Worm (Caenorhabditis elegans) whole organism, young adult: ENCODE measurements around the gene C06H5.8.
"Not testable (repeated sequence)": the region's sequence is repeated elsewhere in the genome, so short reads cannot be mapped to it uniquely, and the experiment has no call there.

Experiments used
- B0336.3 ChIP-seq: fragments of 200-800 bp; sonication (Bioruptor generic); IDR thresholded peaks from 2 replicates; pipeline ENCODE4 v1.3.6; 2022; ENCODE audit warnings: missing genetic modification characterization, missing compliant biosample characterization
- D2030.7 ChIP-seq: fragments of 200-800 bp; sonication (Bioruptor generic); IDR thresholded peaks from 2 replicates; pipeline ENCODE4 v1.3.6; 2022; ENCODE audit warnings: missing genetic modification reagents, missing genetic modification characterization, missing compliant biosample characterization
- F55B11.4 ChIP-seq: sonication (generic microtip); optimal IDR thresholded peaks from 2 replicates; lab custom pipeline; 2016; ENCODE audit warnings: missing compliant biosample characterization, missing genetic modification characterization, borderline replicate concordance; ENCODE audit not compliant: insufficient read depth
- K11D2.4 ChIP-seq: fragments of 200-800 bp; sonication (Bioruptor generic); IDR thresholded peaks from 2 replicates; pipeline ENCODE4 v1.3.6; 2022; ENCODE audit warnings: missing genetic modification reagents, missing genetic modification characterization, missing compliant biosample characterization
- Y53G8AR.9 ChIP-seq: fragments of 200-800 bp; sonication (Bioruptor generic); conservative IDR thresholded peaks from 2 replicates; pipeline ENCODE4 v1.3.6; 2022; ENCODE audit warnings: missing genetic modification reagents, missing genetic modification characterization, missing compliant biosample characterization
- aptf-2 ChIP-seq: fragments of 200-800 bp; sonication (Bioruptor generic); conservative IDR thresholded peaks from 2 replicates; pipeline ENCODE4 v1.3.6; 2022; ENCODE audit warnings: missing genetic modification reagents, missing genetic modification characterization, missing compliant biosample characterization
- attf-5 ChIP-seq: fragments of 200-800 bp; sonication (Bioruptor generic); optimal IDR thresholded peaks from 2 replicates; lab custom pipeline; 2018; ENCODE audit warnings: mild to moderate bottlenecking, missing genetic modification characterization, missing compliant biosample characterization
- attf-6 ChIP-seq: fragments of 200-800 bp; sonication (Bioruptor generic); IDR thresholded peaks from 2 replicates; pipeline ENCODE4 v1.3.6; 2022; ENCODE audit warnings: missing genetic modification reagents, missing genetic modification characterization, missing compliant biosample characterization
- ccch-3 ChIP-seq: fragments of 200-800 bp; sonication (Bioruptor generic); optimal IDR thresholded peaks from 2 replicates; lab custom pipeline; 2018; ENCODE audit warnings: mild to moderate bottlenecking, missing genetic modification characterization, missing compliant biosample characterization
- cebp-1 ChIP-seq, 2 experiments: fragments of 200-800 bp in 1 of 2; sonication (Bioruptor generic) in 1 of 2; sonication (generic microtip) in 1 of 2; IDR thresholded peaks in 1 of 2; optimal IDR thresholded peaks in 1 of 2; 2 replicates each; pipeline versions ENCODE4 v1.3.6 to Lab custom; 2017 to 2022; ENCODE audit warnings: missing compliant biosample characterization in 2 of 2, missing genetic modification characterization in 2 of 2, mild to moderate bottlenecking in 1 of 2, missing genetic modification reagents in 1 of 2, moderate library complexity in 1 of 2
- dox-1 ChIP-seq: fragments of 200-800 bp; sonication (Bioruptor generic); IDR thresholded peaks from 2 replicates; pipeline ENCODE4 v1.3.6; 2022; ENCODE audit warnings: missing genetic modification reagents, missing genetic modification characterization, missing compliant biosample characterization
- efl-1 ChIP-seq: fragments of 150-350 bp; optimal IDR thresholded peaks from 2 replicates; lab custom pipeline; 2014; ENCODE audit warnings: missing biosample characterization, missing genetic modification reagents, missing genetic modification characterization
- ekl-4 ChIP-seq: fragments of 200-800 bp; sonication (Bioruptor generic); IDR thresholded peaks from 2 replicates; pipeline ENCODE4 v1.3.6; 2022; ENCODE audit warnings: missing genetic modification reagents, missing genetic modification characterization, missing compliant biosample characterization
- hmg-1.2 ChIP-seq: fragments of 200-800 bp; sonication (Bioruptor generic); IDR thresholded peaks from 2 replicates; pipeline ENCODE4 v1.3.6; 2022; ENCODE audit warnings: missing genetic modification reagents, missing genetic modification characterization, missing compliant biosample characterization
- hsf-1 ChIP-seq: fragments of 200-800 bp; sonication (Bioruptor generic); IDR thresholded peaks from 2 replicates; pipeline ENCODE4 v1.3.6; 2022; ENCODE audit warnings: missing genetic modification reagents, missing genetic modification characterization, missing compliant biosample characterization
- lin-26 ChIP-seq: fragments of 200-800 bp; sonication (Bioruptor generic); IDR thresholded peaks from 2 replicates; pipeline ENCODE4 v1.3.6; 2022; ENCODE audit warnings: missing genetic modification reagents, missing genetic modification characterization, missing compliant biosample characterization
- lin-35 ChIP-seq, 3 experiments: fragments of 150-350 bp in 2 of 3; sonication (generic microtip) in 1 of 3; optimal IDR thresholded peaks; 2 replicates each; lab custom pipeline; 2014 to 2018; ENCODE audit warnings: missing biosample characterization in 3 of 3, missing genetic modification characterization in 3 of 3, missing genetic modification reagents in 3 of 3
- lin-54 ChIP-seq: fragments of 200-800 bp; sonication (Bioruptor generic); optimal IDR thresholded peaks from 2 replicates; lab custom pipeline; 2018; ENCODE audit warnings: mild to moderate bottlenecking, missing genetic modification characterization, missing compliant biosample characterization
- lsl-1 ChIP-seq: fragments of 200-800 bp; sonication (Bioruptor generic); optimal IDR thresholded peaks from 2 replicates; lab custom pipeline; 2018; ENCODE audit warnings: mild to moderate bottlenecking, missing genetic modification characterization, moderate library complexity, missing compliant biosample characterization
- madf-6 ChIP-seq: fragments of 200-800 bp; sonication (Bioruptor generic); IDR thresholded peaks from 2 replicates; pipeline ENCODE4 v1.3.6; 2022; ENCODE audit warnings: missing genetic modification reagents, missing genetic modification characterization, missing compliant biosample characterization
- mcd-1 ChIP-seq: fragments of 200-800 bp; sonication (Bioruptor generic); IDR thresholded peaks from 2 replicates; pipeline ENCODE4 v1.3.6; 2022; ENCODE audit warnings: missing genetic modification reagents, missing genetic modification characterization, missing compliant biosample characterization
- nhr-80 ChIP-seq: sonication (generic microtip); optimal IDR thresholded peaks from 2 replicates; lab custom pipeline; 2016; ENCODE audit warnings: missing genetic modification characterization, missing compliant biosample characterization
- rcor-1 ChIP-seq: fragments of 200-800 bp; sonication (Bioruptor generic); IDR thresholded peaks from 2 replicates; pipeline ENCODE4 v1.3.6; 2022; ENCODE audit warnings: missing genetic modification reagents, missing genetic modification characterization, missing compliant biosample characterization
- snpc-1.3 ChIP-seq: sonication (generic microtip); optimal IDR thresholded peaks from 2 replicates; lab custom pipeline; 2017; ENCODE audit warnings: missing genetic modification characterization, mild to moderate bottlenecking, missing compliant biosample characterization, antibody characterized with exemption, moderate library complexity, missing genotype, missing genetic modification reagents; ENCODE audit not compliant: insufficient read depth
- snpc-3.4 ChIP-seq: sonication (generic microtip); optimal IDR thresholded peaks from 2 replicates; lab custom pipeline; 2017; ENCODE audit warnings: missing genetic modification characterization, mild to moderate bottlenecking, missing compliant biosample characterization, antibody characterized with exemption, moderate library complexity, missing genotype, missing genetic modification reagents
- snpc-4 ChIP-seq, 5 experiments: fragments of 150-350 bp in 1 of 5; sonication (generic microtip) in 4 of 5; optimal IDR thresholded peaks; 2 replicates each; lab custom pipeline; 2014 to 2018; ENCODE audit warnings: missing genetic modification characterization in 5 of 5, missing biosample characterization in 3 of 5, antibody characterized with exemption in 2 of 5, mild to moderate bottlenecking in 2 of 5, missing compliant biosample characterization in 2 of 5, missing genotype in 2 of 5, moderate library complexity in 2 of 5, missing genetic modification reagents in 1 of 5
- tbp1 ChIP-seq: fragments of 200-800 bp; sonication (Bioruptor generic); optimal IDR thresholded peaks from 2 replicates; lab custom pipeline; 2018; ENCODE audit warnings: mild to moderate bottlenecking, missing genetic modification characterization, missing compliant biosample characterization
- tlf-1 ChIP-seq: fragments of 200-800 bp; sonication (Bioruptor generic); optimal IDR thresholded peaks from 2 replicates; lab custom pipeline; 2018; ENCODE audit warnings: mild to moderate bottlenecking, missing genetic modification characterization, missing compliant biosample characterization
- ztf-6 ChIP-seq: fragments of 200-800 bp; sonication (Bioruptor generic); IDR thresholded peaks from 2 replicates; pipeline ENCODE4 v1.3.6; 2022; ENCODE audit warnings: missing genetic modification reagents, missing genetic modification characterization, missing compliant biosample characterization

The C06H5.8 gene

DNA sequence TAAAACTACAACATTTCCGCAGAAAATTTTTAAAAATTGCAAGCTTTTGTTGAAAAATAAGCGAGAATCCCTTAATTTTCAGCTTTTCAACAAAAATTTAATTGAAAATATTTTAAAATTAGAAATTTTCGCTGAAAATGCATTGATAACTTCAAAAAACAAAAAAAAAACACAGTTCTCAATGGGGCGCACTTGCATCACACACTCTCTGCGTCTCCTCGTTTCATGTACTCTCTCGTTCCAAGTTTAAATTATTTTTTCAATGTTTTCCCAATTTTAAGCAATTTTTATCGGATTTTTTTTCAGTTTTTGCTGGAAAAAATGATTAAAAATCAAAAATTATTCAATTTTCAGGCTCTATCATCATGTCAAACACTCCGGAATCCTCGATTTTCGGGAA, 47.8 kb upstream of the C06H5.8 start, which contains the start of gene phf-14:
TSS of gene phf-14 (plus strand) at position 345 of the 400 bp plus-strand sequence.
- TF ChIP-seq attf-6 (GFP tag; lab: Robert Waterston, UW) = peak; percentile 40; the same call in 1 of the 2 replicates
- TF ChIP-seq mcd-1 (GFP tag; lab: Robert Waterston, UW) = peak; percentile 96
- no peak for TF ChIP-seq B0336.3
- peak; percentile 41 for TF ChIP-seq snpc-1.3 (tag; lab: Kevin White, UChicago)
- peak in 1 of 3 experiments; percentile 24 for TF ChIP-seq lin-35 (GFP tag; optimal IDR thresholded peaks at IDR 0.05; lab: Kevin White, UChicago)
- peak; percentile 36 for TF ChIP-seq lsl-1 (GFP tag; lab: Kevin White, UChicago)
- TF ChIP-seq hmg-1.2 (GFP tag; lab: Robert Waterston, UW) = peak; percentile 96
- TF ChIP-seq ztf-6 (GFP tag; lab: Robert Waterston, UW) = no peak
- peak; percentile 47 for TF ChIP-seq attf-5 (GFP tag; lab: Kevin White, UChicago)
- TF ChIP-seq lin-54 (GFP tag; lab: Kevin White, UChicago) = peak; percentile 72
- TF ChIP-seq tbp1 (GFP tag; lab: Kevin White, UChicago) = peak; percentile 27
- TF ChIP-seq lin-26 (GFP tag; lab: Robert Waterston, UW) = no peak
- TF ChIP-seq ekl-4 (GFP tag; lab: Robert Waterston, UW) = no peak
- no peak for TF ChIP-seq snpc-4 (GFP tag; optimal IDR thresholded peaks at IDR 0.05; lab: Kevin White, UChicago)
- peak; percentile 18 to 50 (median 38) for TF ChIP-seq snpc-4 (tag; optimal IDR thresholded peaks at IDR 0.05; lab: Kevin White, UChicago)
- no peak for TF ChIP-seq F55B11.4 (tag; lab: Kevin White, UChicago)
- no peak for TF ChIP-seq cebp-1 (GFP tag; IDR thresholded peaks at IDR 0.05; lab: Robert Waterston, UW)
- TF ChIP-seq cebp-1 (tag; optimal IDR thresholded peaks at IDR 0.05; lab: Kevin White, UChicago) = peak; percentile 27
- 0 out of 2 replicates have a peak, but pooled peaks have one; percentile 33 for TF ChIP-seq Y53G8AR.9
- no peak for TF ChIP-seq tlf-1
- TF ChIP-seq rcor-1 (GFP tag; lab: Robert Waterston, UW) = peak; percentile 59
- peak; percentile 31 for TF ChIP-seq snpc-3.4 (tag; lab: Kevin White, UChicago)
- TF ChIP-seq ccch-3 (GFP tag; lab: Kevin White, UChicago) = no peak
- peak; percentile 16 for TF ChIP-seq efl-1 (GFP tag; lab: Kevin White, UChicago)
- TF ChIP-seq D2030.7 = peak; percentile 49
- peak; percentile 32; the same call in 1 of the 2 replicates for TF ChIP-seq K11D2.4 (GFP tag; lab: Robert Waterston, UW)
- peak; percentile 76 for TF ChIP-seq madf-6 (GFP tag; lab: Robert Waterston, UW)

DNA sequence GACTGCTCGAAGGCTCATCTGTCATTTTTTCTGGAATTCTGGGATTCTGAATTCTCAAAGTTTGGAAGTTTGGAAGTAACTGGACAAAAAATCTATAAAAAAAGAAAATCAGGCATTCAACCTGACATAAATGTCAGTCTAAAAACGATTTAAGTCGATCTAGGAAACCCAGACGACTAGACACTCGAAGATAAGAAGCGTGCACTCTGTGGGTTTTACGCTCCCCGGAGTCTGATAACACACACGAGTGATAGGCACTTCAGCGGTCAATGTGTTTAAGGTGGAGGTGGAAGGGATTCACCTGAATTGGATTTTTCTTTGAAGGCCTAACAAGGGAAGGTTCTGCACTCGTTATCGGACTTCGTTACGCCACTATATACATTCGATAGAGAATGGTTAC, 29.9 kb upstream of the C06H5.8 start, which contains the start of gene C06H5.6:
TSS of gene C06H5.6 (minus strand) at position 46 of the 400 bp plus-strand sequence.
- TF ChIP-seq nhr-80 (tag; lab: Kevin White, UChicago) = peak; percentile 64
- TF ChIP-seq hsf-1 (GFP tag; lab: Robert Waterston, UW) = no peak
- TF ChIP-seq dox-1 (GFP tag; lab: Robert Waterston, UW) = 0 out of 2 replicates have a peak, but pooled peaks have one; percentile 41
- TF ChIP-seq aptf-2 (GFP tag; lab: Robert Waterston, UW) = no peak

DNA sequence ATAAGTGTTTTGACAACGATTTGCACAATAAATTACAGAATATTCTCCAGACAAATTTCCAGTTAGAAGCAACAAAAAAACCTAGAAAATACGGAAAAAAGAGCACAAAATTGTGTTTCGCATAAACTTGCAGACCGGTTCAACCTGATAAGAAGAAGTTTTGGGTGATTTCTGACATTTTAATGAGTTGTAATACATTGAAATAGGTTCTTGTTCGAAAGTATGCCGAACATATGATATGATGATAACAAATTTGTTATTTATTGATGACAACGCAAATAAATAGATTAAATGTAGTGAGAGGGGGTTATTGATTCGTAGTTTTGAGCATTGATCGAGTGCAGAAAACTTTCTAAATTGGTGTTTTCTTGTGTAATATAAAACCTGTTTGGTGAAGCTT, 27.5 kb upstream of the C06H5.8 start:
- no peak for TF ChIP-seq lin-35 (GFP tag; optimal IDR thresholded peaks at IDR 0.05; lab: Kevin White, UChicago)
- peak; percentile 50 for TF ChIP-seq nhr-80 (tag; lab: Kevin White, UChicago)

DNA sequence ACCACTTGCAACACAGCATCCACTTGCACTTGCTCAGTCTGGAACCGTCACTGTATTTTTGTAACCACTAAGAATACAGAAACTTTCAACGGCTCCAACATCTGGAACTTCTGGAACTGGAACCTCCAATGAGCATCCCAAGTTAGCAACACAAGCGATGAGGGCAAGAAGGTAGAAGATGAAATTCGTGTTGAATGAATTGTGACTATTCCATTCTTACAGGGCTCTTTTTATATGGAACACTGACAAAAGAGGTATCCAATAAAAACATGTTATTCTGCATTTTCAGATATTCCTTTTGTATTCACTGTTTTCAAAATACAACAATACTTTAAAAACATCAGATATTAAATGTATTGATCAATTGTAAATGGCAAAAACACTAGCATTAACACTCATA, 24.9 kb upstream of the C06H5.8 start, which contains the start of gene C06H5.11:
TSS of gene C06H5.11 (minus strand) at position 101 of the 400 bp plus-strand sequence.
- not testable (repeated sequence) for TF ChIP-seq B0336.3; tlf-1; attf-6 (GFP tag; lab: Robert Waterston, UW)
- TF ChIP-seq, all 124 proteins: peak for 0; not testable (repeated sequence) for 124
